Fruit fly (Drosophila melanogaster) whole organism: Measurements from ENCODE around the gene dnc.

ENCODE experiments used
- EcR ChIP-seq, 2 experiments: fragments of >200 bp; optimal IDR thresholded peaks; 2 replicates each; lab custom pipeline; 2017; ENCODE audit warnings: missing biosample characterization in 2 of 2, missing genetic modification characterization in 2 of 2, missing genetic modification reagents in 2 of 2
- psq ChIP-seq: fragments of >200 bp; optimal IDR thresholded peaks from 2 replicates; lab custom pipeline; 2017

dm6 chrX:3373656-3374055, 197.4 kb downstream of the dnc start:
- TF ChIP-seq EcR (GFP tag; optimal IDR thresholded peaks at IDR 0.05; lab: Kevin White, UChicago) (no peak), psq (lab: Kevin White, UChicago) (no peak)
